Worm (Caenorhabditis elegans) whole organism, mixed stage, embryonic: ENCODE results near the gene cwf-19L2.

Experiments
- M03D4.4 ChIP-seq: sonication (generic microtip); optimal IDR thresholded peaks from 2 replicates; lab custom pipeline; 2017; ENCODE audit warnings: mild to moderate bottlenecking, missing genetic modification characterization, missing compliant biosample characterization
- bed-3 ChIP-seq: fragments of 200-800 bp; sonication (Bioruptor generic); optimal IDR thresholded peaks from 3 replicates; lab custom pipeline; 2018; ENCODE audit warnings: mild to moderate bottlenecking, missing genetic modification characterization, moderate library complexity, missing compliant biosample characterization
- blmp-1 ChIP-seq: fragments of 150-350 bp; optimal IDR thresholded peaks from 2 replicates; lab custom pipeline; 2014; ENCODE audit warnings: missing biosample characterization, missing genetic modification characterization
- ceh-39 ChIP-seq: fragments of 150-350 bp; optimal IDR thresholded peaks from 2 replicates; lab custom pipeline; 2014; ENCODE audit warnings: missing biosample characterization, missing genetic modification characterization
- ceh-43 ChIP-seq: fragments of 200-800 bp; sonication (Bioruptor generic); optimal IDR thresholded peaks from 2 replicates; lab custom pipeline; 2018; ENCODE audit warnings: mild to moderate bottlenecking, missing genetic modification characterization, moderate library complexity, missing compliant biosample characterization
- ceh-83 ChIP-seq: fragments of 200-800 bp; sonication (Bioruptor generic); optimal IDR thresholded peaks from 2 replicates; lab custom pipeline; 2018; ENCODE audit warnings: mild to moderate bottlenecking, missing genetic modification characterization, missing compliant biosample characterization
- ces-1 ChIP-seq: fragments of 150-350 bp; optimal IDR thresholded peaks from 2 replicates; lab custom pipeline; 2014; ENCODE audit warnings: missing biosample characterization, missing genetic modification reagents, missing genetic modification characterization
- cnd-1 ChIP-seq: fragments of 200-800 bp; sonication (Bioruptor generic); optimal IDR thresholded peaks from 2 replicates; lab custom pipeline; 2018; ENCODE audit warnings: mild to moderate bottlenecking, missing genetic modification characterization, missing compliant biosample characterization
- drap-1 ChIP-seq: fragments of 200-800 bp; sonication (Bioruptor generic); optimal IDR thresholded peaks from 3 replicates; lab custom pipeline; 2018; ENCODE audit warnings: mild to moderate bottlenecking, missing genetic modification characterization, missing compliant biosample characterization
- elt-1 ChIP-seq: sonication (generic microtip); optimal IDR thresholded peaks from 2 replicates; lab custom pipeline; 2017; ENCODE audit warnings: missing genetic modification characterization, mild to moderate bottlenecking, missing compliant biosample characterization, antibody characterized with exemption, moderate library complexity, borderline replicate concordance; ENCODE audit not compliant: insufficient read depth
- elt-3 ChIP-seq: fragments of 150-350 bp; optimal IDR thresholded peaks from 2 replicates; lab custom pipeline; 2014; ENCODE audit warnings: missing biosample characterization, missing genetic modification characterization
- flh-1 ChIP-seq: fragments of 200-800 bp; sonication (Bioruptor generic); optimal IDR thresholded peaks from 2 replicates; lab custom pipeline; 2018; ENCODE audit warnings: mild to moderate bottlenecking, missing genetic modification characterization, moderate library complexity, missing compliant biosample characterization
- ham-2 ChIP-seq: fragments of 200-800 bp; sonication (Bioruptor generic); optimal IDR thresholded peaks from 2 replicates; lab custom pipeline; 2018; ENCODE audit warnings: mild to moderate bottlenecking, missing genetic modification characterization, missing compliant biosample characterization
- lin-13 ChIP-seq: fragments of 150-350 bp; optimal IDR thresholded peaks from 2 replicates; lab custom pipeline; 2014; ENCODE audit warnings: missing biosample characterization, missing genetic modification characterization
- lin-32 ChIP-seq: fragments of 200-800 bp; sonication (Bioruptor generic); optimal IDR thresholded peaks from 2 replicates; lab custom pipeline; 2018; ENCODE audit warnings: mild to moderate bottlenecking, missing genetic modification characterization, missing compliant biosample characterization
- lsy-2 ChIP-seq: fragments of 150-350 bp; optimal IDR thresholded peaks from 2 replicates; lab custom pipeline; 2014; ENCODE audit warnings: missing biosample characterization, missing genetic modification characterization
- mep-1 ChIP-seq: fragments of 150-350 bp; optimal IDR thresholded peaks from 2 replicates; lab custom pipeline; 2017; ENCODE audit warnings: missing biosample characterization, missing genetic modification reagents, missing genetic modification characterization, inconsistent platforms
- mls-2 ChIP-seq: sonication (generic microtip); optimal IDR thresholded peaks from 2 replicates; lab custom pipeline; 2016; ENCODE audit warnings: mild to moderate bottlenecking, missing genetic modification characterization, moderate library complexity, missing compliant biosample characterization
- nhr-12 ChIP-seq: fragments of 150-350 bp; optimal IDR thresholded peaks from 2 replicates; lab custom pipeline; 2014; ENCODE audit warnings: missing biosample characterization, missing genetic modification characterization
- nhr-2 ChIP-seq: fragments of 150-350 bp; optimal IDR thresholded peaks from 2 replicates; lab custom pipeline; 2014; ENCODE audit warnings: missing biosample characterization, missing genetic modification characterization
- nhr-28 ChIP-seq: fragments of 150-350 bp; optimal IDR thresholded peaks from 2 replicates; lab custom pipeline; 2014; ENCODE audit warnings: missing biosample characterization, missing genetic modification characterization
- nhr-76 ChIP-seq: sonication (generic microtip); optimal IDR thresholded peaks from 2 replicates; lab custom pipeline; 2017; ENCODE audit warnings: missing biosample characterization, missing genetic modification characterization
- pha-4 ChIP-seq: fragments of 150-350 bp; optimal IDR thresholded peaks from 2 replicates; lab custom pipeline; 2018; ENCODE audit warnings: missing biosample characterization, missing genetic modification reagents, missing genetic modification characterization
- sem-2 ChIP-seq: fragments of 200-800 bp; sonication (Bioruptor generic); optimal IDR thresholded peaks from 2 replicates; lab custom pipeline; 2018; ENCODE audit warnings: mild to moderate bottlenecking, missing genetic modification characterization, missing compliant biosample characterization
- snpc-4 ChIP-seq: fragments of 150-350 bp; optimal IDR thresholded peaks from 2 replicates; lab custom pipeline; 2014; ENCODE audit warnings: missing biosample characterization, missing genetic modification characterization
- tbx-8 ChIP-seq: fragments of 200-800 bp; sonication (Bioruptor generic); optimal IDR thresholded peaks from 2 replicates; lab custom pipeline; 2018; ENCODE audit warnings: mild to moderate bottlenecking, missing genetic modification characterization, moderate library complexity, missing compliant biosample characterization
- unc-120 ChIP-seq: sonication (generic microtip); optimal IDR thresholded peaks from 2 replicates; lab custom pipeline; 2017; ENCODE audit warnings: missing genetic modification characterization, missing compliant biosample characterization; ENCODE audit not compliant: poor library complexity, severe bottlenecking
- unc-62 ChIP-seq: fragments of 150-350 bp; optimal IDR thresholded peaks from 2 replicates; lab custom pipeline; 2014; ENCODE audit warnings: missing biosample characterization, missing genetic modification reagents, missing genetic modification characterization
- zip-8 ChIP-seq: fragments of 150-350 bp; optimal IDR thresholded peaks from 2 replicates; lab custom pipeline; 2014; ENCODE audit warnings: missing biosample characterization, missing genetic modification characterization
- ztf-11 ChIP-seq: fragments of 150-350 bp; optimal IDR thresholded peaks from 2 replicates; lab custom pipeline; 2014; ENCODE audit warnings: missing biosample characterization, missing genetic modification characterization

The cwf-19L2 gene

ce11 chrIII:7292569-7292968 lies 865 bp upstream of the cwf-19L2 start:
- TF ChIP-seq ham-2 (GFP tag; lab: Kevin White, UChicago): no peak
- no peak for TF ChIP-seq drap-1
- TF ChIP-seq blmp-1 (tag; lab: Kevin White, UChicago): peak; percentile 59

ce11 chrIII:7296092-7296668 lies 2.7 kb downstream of the cwf-19L2 start:
- TF ChIP-seq nhr-2: no peak
- no peak for TF ChIP-seq ceh-39 (tag; lab: Kevin White, UChicago)
- no peak for TF ChIP-seq drap-1
- no peak for TF ChIP-seq mls-2
- TF ChIP-seq ceh-83 (GFP tag; lab: Kevin White, UChicago): no peak
- TF ChIP-seq lsy-2 (tag; lab: Kevin White, UChicago): no peak
- no peak for TF ChIP-seq ceh-43
- TF ChIP-seq nhr-28 (tag; lab: Kevin White, UChicago): no peak
- TF ChIP-seq ces-1 (GFP tag; lab: Kevin White, UChicago): no peak

ce11 chrIII:7297045-7297680 lies 3.7 kb downstream of the cwf-19L2 start:
- TF ChIP-seq M03D4.4 (tag; lab: Kevin White, UChicago): no peak
- no peak for TF ChIP-seq unc-62 (GFP tag; lab: Kevin White, UChicago)
- TF ChIP-seq ztf-11 (tag; lab: Kevin White, UChicago): no peak
- TF ChIP-seq tbx-8 (GFP tag; lab: Kevin White, UChicago): no peak
- no peak for TF ChIP-seq elt-3
- TF ChIP-seq mep-1: no peak
- TF ChIP-seq sem-2 (GFP tag; lab: Kevin White, UChicago): no peak
- no peak for TF ChIP-seq mls-2
- no peak for TF ChIP-seq ceh-83 (GFP tag; lab: Kevin White, UChicago)
- TF ChIP-seq unc-120 (tag; lab: Kevin White, UChicago): no peak
- TF ChIP-seq nhr-12: no peak
- no peak for TF ChIP-seq snpc-4 (tag; lab: Kevin White, UChicago)
- no peak for TF ChIP-seq lsy-2 (tag; lab: Kevin White, UChicago)
- no peak for TF ChIP-seq elt-1 (tag; lab: Kevin White, UChicago)
- TF ChIP-seq ham-2 (GFP tag; lab: Kevin White, UChicago): no peak
- TF ChIP-seq ceh-43: no peak
- no peak for TF ChIP-seq lin-32 (GFP tag; lab: Kevin White, UChicago)

ce11 chrIII:7298045-7298444 lies 4.6 kb downstream of the cwf-19L2 start:
- TF ChIP-seq elt-1 (tag; lab: Kevin White, UChicago): no peak
- no peak for TF ChIP-seq ztf-11 (tag; lab: Kevin White, UChicago)
- no peak for TF ChIP-seq ceh-39 (tag; lab: Kevin White, UChicago)
- TF ChIP-seq lsy-2 (tag; lab: Kevin White, UChicago): no peak
- no peak for TF ChIP-seq flh-1
- TF ChIP-seq nhr-28 (tag; lab: Kevin White, UChicago): no peak
- TF ChIP-seq drap-1: no peak

- TF ChIP-seq lin-32 (GFP tag; lab: Kevin White, UChicago) (no peak), mep-1 (no peak), lin-13 (tag; lab: Kevin White, UChicago) (no peak), snpc-4 (tag; lab: Kevin White, UChicago) (no peak), nhr-12 (no peak), sem-2 (GFP tag; lab: Kevin White, UChicago) (no peak), bed-3 (GFP tag; lab: Kevin White, UChicago) (no peak), nhr-76 (tag; lab: Kevin White, UChicago) (no peak), ces-1 (GFP tag; lab: Kevin White, UChicago) (no peak), flh-1 (no peak), ham-2 (GFP tag; lab: Kevin White, UChicago) (no peak), elt-1 (tag; lab: Kevin White, UChicago) (no peak), zip-8 (tag; lab: Kevin White, UChicago) (no peak), drap-1 (no peak), elt-3 (no peak), tbx-8 (GFP tag; lab: Kevin White, UChicago) (no peak), blmp-1 (tag; lab: Kevin White, UChicago) (no peak), ceh-83 (GFP tag; lab: Kevin White, UChicago) (no peak), cnd-1 (tag; lab: Kevin White, UChicago) (no peak), pha-4 (tag; lab: Kevin White, UChicago) (no peak)
Observed at ce11 chrIII:7299466-7299865, 6.0 kb downstream of the cwf-19L2 start, which contains the start of the genes B0361.14 and B0361.9. Gene B0361.14, minus strand, starts transcription at chrIII:7299531. Gene B0361.9, minus strand, starts transcription at chrIII:7299631.
